Fruit fly (Drosophila melanogaster) whole organism, wandering third instar larva: Measurements from ENCODE around the gene TAF1B.

Source experiments
- Abd-B ChIP-seq: fragments of >200 bp; optimal IDR thresholded peaks from 2 replicates; lab custom pipeline; 2017; ENCODE audit warnings: missing biosample characterization, missing genetic modification characterization
- CG32264 ChIP-seq: fragments of 200-800 bp; sonication (Bioruptor generic); optimal IDR thresholded peaks from 2 replicates; lab custom pipeline; 2016; ENCODE audit warnings: missing biosample characterization, missing genetic modification characterization
- CrebA ChIP-seq: fragments of 200-800 bp; sonication (Bioruptor generic); optimal IDR thresholded peaks from 2 replicates; lab custom pipeline; 2016; ENCODE audit warnings: missing biosample characterization, mild to moderate bottlenecking, missing genetic modification characterization, borderline replicate concordance
- Dfd ChIP-seq: fragments of >200 bp; optimal IDR thresholded peaks from 2 replicates; lab custom pipeline; 2017; ENCODE audit warnings: missing biosample characterization, missing genetic modification characterization
- Dif ChIP-seq: fragments of 200-275, 200-300 bp; sonication (Bioruptor generic); optimal IDR thresholded peaks from 2 replicates; lab custom pipeline; 2018; ENCODE audit warnings: missing biosample characterization, missing genetic modification characterization; ENCODE audit not compliant: partially characterized antibody
- GATAd ChIP-seq: sonication (Bioruptor generic); optimal IDR thresholded peaks from 2 replicates; lab custom pipeline; 2016; ENCODE audit warnings: missing biosample characterization, missing genetic modification characterization
- HLH106 ChIP-seq: fragments of 200-800 bp; optimal IDR thresholded peaks from 3 replicates; lab custom pipeline; 2019; ENCODE audit warnings: missing biosample characterization, mild to moderate bottlenecking, missing genetic modification characterization, moderate library complexity
- Hr78 ChIP-seq: fragments of >200 bp; optimal IDR thresholded peaks from 2 replicates; lab custom pipeline; 2017; ENCODE audit warnings: missing biosample characterization, missing genetic modification characterization
- Hr83 ChIP-seq: fragments of 200-300 bp; sonication (Bioruptor generic); optimal IDR thresholded peaks from 2 replicates; lab custom pipeline; 2016; ENCODE audit warnings: missing biosample characterization, mild to moderate bottlenecking, missing genetic modification characterization, moderate library complexity; ENCODE audit not compliant: poor library complexity, severe bottlenecking
- Jra ChIP-seq: sonication (Bioruptor generic); optimal IDR thresholded peaks from 2 replicates; lab custom pipeline; 2016; ENCODE audit warnings: missing biosample characterization, missing genetic modification characterization
- Mio ChIP-seq: sonication (Bioruptor generic); optimal IDR thresholded peaks from 2 replicates; lab custom pipeline; 2016; ENCODE audit warnings: missing biosample characterization, missing genetic modification characterization
- Myc ChIP-seq: fragments of >200 bp; optimal IDR thresholded peaks from 2 replicates; lab custom pipeline; 2017
- N ChIP-seq: fragments of >200 bp; optimal IDR thresholded peaks from 2 replicates; lab custom pipeline; 2018; ENCODE audit warnings: missing biosample characterization, missing external identifiers, missing genetic modification characterization
- OdsH ChIP-seq: fragments of 200-800 bp; sonication (Bioruptor generic); optimal IDR thresholded peaks from 2 replicates; lab custom pipeline; 2016; ENCODE audit warnings: missing biosample characterization, mild to moderate bottlenecking, missing genetic modification characterization
- Rel ChIP-seq, 2 experiments: fragments of 200-800 bp; sonication (Bioruptor generic) in 1 of 2; optimal IDR thresholded peaks; 2 replicates in 1 of 2; 3 replicates in 1 of 2; lab custom pipeline; 2016 to 2019; ENCODE audit warnings: mild to moderate bottlenecking in 2 of 2, missing biosample characterization in 2 of 2, missing genetic modification characterization in 2 of 2, moderate library complexity in 1 of 2
- Sp1 ChIP-seq: fragments of 200-800 bp; sonication (Bioruptor generic); optimal IDR thresholded peaks from 3 replicates; lab custom pipeline; 2019; ENCODE audit warnings: missing biosample characterization, mild to moderate bottlenecking, missing genetic modification characterization, moderate library complexity
- Vsx2 ChIP-seq: fragments of 200-300, 225-300 bp; sonication (Bioruptor generic); optimal IDR thresholded peaks from 2 replicates; lab custom pipeline; 2018; ENCODE audit warnings: missing biosample characterization, missing genetic modification characterization; ENCODE audit not compliant: partially characterized antibody
- br ChIP-seq: fragments of 200-800 bp; sonication (Bioruptor generic); optimal IDR thresholded peaks from 2 replicates; lab custom pipeline; 2016; ENCODE audit warnings: missing biosample characterization, missing genetic modification characterization
- brk ChIP-seq: fragments of 200-800 bp; sonication (Bioruptor generic); optimal IDR thresholded peaks from 2 replicates; lab custom pipeline; 2016; ENCODE audit warnings: missing biosample characterization, mild to moderate bottlenecking, missing genetic modification characterization
- dl ChIP-seq, 2 experiments: fragments of 175-275, 200-275 bp in 1 of 2; fragments of 200-275 bp in 1 of 2; sonication (Bioruptor generic); optimal IDR thresholded peaks; lab custom pipeline; 2018; ENCODE audit warnings: mild to moderate bottlenecking in 2 of 2, missing biosample characterization in 2 of 2, missing genetic modification characterization in 2 of 2, moderate library complexity in 2 of 2; ENCODE audit not compliant: partially characterized antibody in 2 of 2, insufficient read depth in 1 of 2
- dmrt93B ChIP-seq: fragments of 200-800 bp; sonication (Bioruptor generic); optimal IDR thresholded peaks from 2 replicates; lab custom pipeline; 2018; ENCODE audit warnings: missing biosample characterization, mild to moderate bottlenecking, missing genetic modification characterization
- dsf ChIP-seq: sonication (Bioruptor generic); optimal IDR thresholded peaks from 2 replicates; lab custom pipeline; 2016; ENCODE audit warnings: missing biosample characterization, missing genetic modification characterization, borderline replicate concordance
- ey ChIP-seq: fragments of 200-800 bp; sonication (Bioruptor generic); optimal IDR thresholded peaks from 2 replicates; lab custom pipeline; 2016; ENCODE audit warnings: missing biosample characterization, missing genetic modification characterization
- foxo ChIP-seq, 2 experiments: fragments of 200-800 bp; sonication (Bioruptor generic); optimal IDR thresholded peaks; 2 replicates in 1 of 2; 3 replicates in 1 of 2; lab custom pipeline; 2016 to 2017; ENCODE audit warnings: missing biosample characterization in 2 of 2, missing genetic modification characterization in 2 of 2
- fru ChIP-seq: fragments of 200-800 bp; sonication (Bioruptor generic); optimal IDR thresholded peaks from 3 replicates; lab custom pipeline; 2016; ENCODE audit warnings: missing biosample characterization, mild to moderate bottlenecking, missing genetic modification characterization
- h ChIP-seq: fragments of 200-800 bp; sonication (Bioruptor generic); optimal IDR thresholded peaks from 3 replicates; lab custom pipeline; 2016; ENCODE audit warnings: missing biosample characterization, mild to moderate bottlenecking, missing genetic modification characterization
- jim ChIP-seq: fragments of 175-275, 200-325 bp; sonication (Bioruptor generic); optimal IDR thresholded peaks from 2 replicates; lab custom pipeline; 2016; ENCODE audit warnings: missing biosample characterization, mild to moderate bottlenecking, missing genetic modification characterization
- lola ChIP-seq: fragments of >200 bp; optimal IDR thresholded peaks from 2 replicates; lab custom pipeline; 2017; ENCODE audit warnings: missing biosample characterization, missing genetic modification characterization
- pan ChIP-seq: fragments of >200 bp; optimal IDR thresholded peaks from 2 replicates; lab custom pipeline; 2017
- psq ChIP-seq: fragments of 200-800 bp; sonication (Bioruptor generic); optimal IDR thresholded peaks from 3 replicates; lab custom pipeline; 2017; ENCODE audit warnings: missing biosample characterization, mild to moderate bottlenecking, missing genetic modification characterization, moderate library complexity
- rgr ChIP-seq: fragments of 200-800 bp; sonication (Bioruptor generic); optimal IDR thresholded peaks from 3 replicates; lab custom pipeline; 2016; ENCODE audit warnings: missing biosample characterization, mild to moderate bottlenecking, missing genetic modification characterization
- sage ChIP-seq: fragments of 200-800 bp; sonication (Bioruptor generic); optimal IDR thresholded peaks from 2 replicates; lab custom pipeline; 2016; ENCODE audit warnings: missing biosample characterization, mild to moderate bottlenecking, missing genetic modification characterization
- sv ChIP-seq: fragments of 200-800 bp; sonication (Bioruptor generic); optimal IDR thresholded peaks from 3 replicates; lab custom pipeline; 2016; ENCODE audit warnings: missing biosample characterization, missing genetic modification characterization
- tai ChIP-seq: sonication (Bioruptor generic); optimal IDR thresholded peaks from 2 replicates; lab custom pipeline; 2016; ENCODE audit warnings: missing biosample characterization, missing genetic modification characterization
- usp ChIP-seq: fragments of >200 bp; optimal IDR thresholded peaks from 2 replicates; lab custom pipeline; 2017; ENCODE audit warnings: missing biosample characterization, missing genetic modification characterization
- woc ChIP-seq: sonication (Bioruptor generic); optimal IDR thresholded peaks from 2 replicates; lab custom pipeline; 2016; ENCODE audit warnings: missing biosample characterization, mild to moderate bottlenecking, missing genetic modification characterization

TAF1B gene

dm6 chr3R:10124764-10125163, 19.2 kb downstream of the TAF1B start:
- TF ChIP-seq Dif (no peak), Myc (no peak), woc (GFP tag; lab: Kevin White, UChicago) (no peak), N (GFP tag; lab: Kevin White, UChicago) (no peak), GATAd (GFP tag; lab: Kevin White, UChicago) (no peak), HLH106 (tag; lab: Kevin White, UChicago) (no peak), foxo (GFP tag; optimal IDR thresholded peaks at IDR 0.05; lab: Kevin White, UChicago) (no peak), sv (no peak), jim (GFP tag; lab: Kevin White, UChicago) (no peak), dsf (GFP tag; lab: Kevin White, UChicago) (no peak), dmrt93B (GFP tag; lab: Kevin White, UChicago) (no peak), lola (GFP tag; lab: Kevin White, UChicago) (no peak), pan (lab: Kevin White, UChicago) (no peak), Mio (no peak), Abd-B (GFP tag; lab: Kevin White, UChicago) (no peak), h (GFP tag; lab: Kevin White, UChicago) (no peak), ey (GFP tag; lab: Kevin White, UChicago) (no peak), psq (GFP tag; lab: Kevin White, UChicago) (no peak), Jra (GFP tag; lab: Kevin White, UChicago) (no peak)

- TF ChIP-seq Dif (no peak), Jra (GFP tag; lab: Kevin White, UChicago) (no peak)
These were observed 22.6 kb downstream of the TAF1B start, which contains the start of the genes gammaSnap2 and ATPsynepsilonL for dm6 chr3R:10121266-10121904. TSS of gene gammaSnap2 (minus strand) at chr3R:10121400. TSS of gene ATPsynepsilonL (plus strand) at chr3R:10121773.

dm6 chr3R:10119592-10119991, 24.4 kb downstream of the TAF1B start:
- TF ChIP-seq OdsH (GFP tag; lab: Kevin White, UChicago) = no peak
- no peak for TF ChIP-seq CG32264 (GFP tag; lab: Kevin White, UChicago)
- TF ChIP-seq foxo (GFP tag; optimal IDR thresholded peaks at IDR 0.05; lab: Kevin White, UChicago) = no peak
- no peak for TF ChIP-seq lola (GFP tag; lab: Kevin White, UChicago)
- no peak for TF ChIP-seq GATAd (GFP tag; lab: Kevin White, UChicago)
- TF ChIP-seq Mio = no peak
- TF ChIP-seq brk (GFP tag; lab: Kevin White, UChicago) = no peak
- no peak for TF ChIP-seq HLH106 (tag; lab: Kevin White, UChicago)
- TF ChIP-seq br (GFP tag; lab: Kevin White, UChicago) = no peak
- peak; percentile 59 for TF ChIP-seq Vsx2 (GFP tag; lab: Kevin White, UChicago)
- no peak for TF ChIP-seq jim (GFP tag; lab: Kevin White, UChicago)
- TF ChIP-seq Dfd (GFP tag; lab: Kevin White, UChicago) = no peak
- TF ChIP-seq psq (GFP tag; lab: Kevin White, UChicago) = no peak
- no peak for TF ChIP-seq woc (GFP tag; lab: Kevin White, UChicago)
- no peak for TF ChIP-seq rgr (GFP tag; lab: Kevin White, UChicago)
- TF ChIP-seq dmrt93B (GFP tag; lab: Kevin White, UChicago) = no peak
- TF ChIP-seq Rel (GFP tag; optimal IDR thresholded peaks at IDR 0.05; lab: Kevin White, UChicago) = no peak
- peak; percentile 60 for TF ChIP-seq Rel (tag; optimal IDR thresholded peaks at IDR 0.05; lab: Kevin White, UChicago)
- TF ChIP-seq Dif = no peak
- TF ChIP-seq usp (GFP tag; lab: Kevin White, UChicago) = no peak
- no peak for TF ChIP-seq Hr78 (GFP tag; lab: Kevin White, UChicago)
- peak; percentile 62 for TF ChIP-seq h (GFP tag; lab: Kevin White, UChicago)
- TF ChIP-seq Sp1 = no peak
- TF ChIP-seq pan (lab: Kevin White, UChicago) = no peak
- TF ChIP-seq tai (GFP tag; lab: Kevin White, UChicago) = no peak
- no peak for TF ChIP-seq CrebA (GFP tag; lab: Kevin White, UChicago)

DNA sequence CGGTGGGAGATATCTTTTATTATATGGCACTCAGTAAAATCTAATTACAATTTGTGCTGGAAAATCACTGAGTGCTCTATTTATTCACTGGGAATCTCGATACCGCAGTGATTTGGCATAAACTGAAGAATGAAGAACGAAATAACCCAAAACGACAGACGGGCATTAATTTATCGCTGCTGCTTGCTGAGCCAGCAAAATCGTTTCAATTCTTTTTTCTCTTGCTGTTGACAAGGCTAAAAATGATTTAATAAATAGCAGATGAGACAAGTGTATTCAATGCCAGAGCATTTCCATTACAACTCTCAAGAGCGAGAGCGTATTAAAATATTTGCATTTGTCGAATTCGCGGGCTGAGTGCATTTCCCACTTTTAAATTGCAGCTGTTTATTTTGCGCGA, 28.2 kb downstream of the TAF1B start:
- TF ChIP-seq brk (GFP tag; lab: Kevin White, UChicago) = no peak
- no peak for TF ChIP-seq dmrt93B (GFP tag; lab: Kevin White, UChicago)
- no peak for TF ChIP-seq dsf (GFP tag; lab: Kevin White, UChicago)
- no peak for TF ChIP-seq sv
- no peak for TF ChIP-seq foxo (GFP tag; optimal IDR thresholded peaks at IDR 0.05; lab: Kevin White, UChicago)
- TF ChIP-seq dl (GFP tag; optimal IDR thresholded peaks at IDR 0.05; lab: Kevin White, UChicago; ENCODE audit: insufficient read depth in 1 of 2, partially characterized antibody in 2 of 2) = no peak
- no peak for TF ChIP-seq GATAd (GFP tag; lab: Kevin White, UChicago)
- TF ChIP-seq pan (lab: Kevin White, UChicago) = no peak
- no peak for TF ChIP-seq lola (GFP tag; lab: Kevin White, UChicago)
- TF ChIP-seq sage (GFP tag; lab: Kevin White, UChicago) = no peak
- no peak for TF ChIP-seq Dfd (GFP tag; lab: Kevin White, UChicago)
- TF ChIP-seq jim (GFP tag; lab: Kevin White, UChicago) = no peak
- TF ChIP-seq Hr78 (GFP tag; lab: Kevin White, UChicago) = no peak
- no peak for TF ChIP-seq Hr83
- TF ChIP-seq CrebA (GFP tag; lab: Kevin White, UChicago) = no peak
- no peak for TF ChIP-seq Abd-B (GFP tag; lab: Kevin White, UChicago)
- no peak for TF ChIP-seq psq (GFP tag; lab: Kevin White, UChicago)
- no peak for TF ChIP-seq fru (GFP tag; lab: Kevin White, UChicago)
